Worm (Caenorhabditis elegans) whole organism, L1 larva: ENCODE results near the gene nhr-195.

Experiments
- C16A3.4 ChIP-seq: fragments of 150-350 bp; optimal IDR thresholded peaks from 2 replicates; lab custom pipeline; 2014; ENCODE audit warnings: missing biosample characterization, missing genetic modification characterization
- aly-2 ChIP-seq: fragments of 150-350 bp; optimal IDR thresholded peaks from 2 replicates; lab custom pipeline; 2014; ENCODE audit warnings: missing biosample characterization, missing genetic modification characterization
- ceh-8 ChIP-seq: fragments of 200-800 bp; sonication (Bioruptor generic); optimal IDR thresholded peaks from 2 replicates; lab custom pipeline; 2018; ENCODE audit warnings: mild to moderate bottlenecking, missing genetic modification characterization, moderate library complexity, missing compliant biosample characterization
- ceh-82 ChIP-seq, 3 experiments: fragments of 150-350 bp in 1 of 3; sonication (generic microtip) in 2 of 3; optimal IDR thresholded peaks; 2 replicates each; lab custom pipeline; 2014 to 2017; ENCODE audit warnings: missing biosample characterization in 3 of 3, missing genetic modification characterization in 3 of 3
- elt-3 ChIP-seq, 6 experiments: fragments of 150-350 bp in 1 of 6; sonication (generic microtip); optimal IDR thresholded peaks; 2 replicates each; lab custom pipeline; 2017 to 2018; ENCODE audit warnings: missing biosample characterization in 6 of 6, missing genetic modification characterization in 6 of 6, inconsistent platforms in 1 of 6
- isw-1 ChIP-seq: fragments of 200-800 bp; sonication (Bioruptor generic); IDR thresholded peaks from 2 replicates; pipeline ENCODE4 v1.3.6; 2022; ENCODE audit warnings: missing genetic modification characterization, missing compliant biosample characterization
- lin-15B ChIP-seq: fragments of 150-350 bp; sonication (generic microtip); optimal IDR thresholded peaks from 3 replicates; lab custom pipeline; 2014; ENCODE audit warnings: missing biosample characterization, missing genetic modification characterization
- lir-3 ChIP-seq: sonication (generic microtip); optimal IDR thresholded peaks from 2 replicates; lab custom pipeline; 2016; ENCODE audit warnings: mild to moderate bottlenecking, missing genetic modification characterization, moderate library complexity, missing compliant biosample characterization; ENCODE audit not compliant: poor library complexity
- lsy-2 ChIP-seq, 2 experiments: fragments of 150-350 bp; optimal IDR thresholded peaks; 2 replicates each; lab custom pipeline; 2014; ENCODE audit warnings: missing biosample characterization in 2 of 2, missing genetic modification characterization in 2 of 2
- nhr-12 ChIP-seq: sonication (generic microtip); optimal IDR thresholded peaks from 2 replicates; lab custom pipeline; 2017; ENCODE audit warnings: missing biosample characterization, missing genetic modification characterization
- snpc-4 ChIP-seq: fragments of 150-350 bp; optimal IDR thresholded peaks from 2 replicates; lab custom pipeline; 2014; ENCODE audit warnings: missing biosample characterization, missing genetic modification characterization
- sup-37 ChIP-seq: fragments of 200-800 bp; sonication (Bioruptor generic); optimal IDR thresholded peaks from 2 replicates; lab custom pipeline; 2018; ENCODE audit warnings: mild to moderate bottlenecking, missing genetic modification characterization, missing compliant biosample characterization
- unc-62 ChIP-seq: fragments of 150-350 bp; optimal IDR thresholded peaks from 2 replicates; lab custom pipeline; 2014; ENCODE audit warnings: missing biosample characterization, missing genetic modification reagents, missing genetic modification characterization
- ztf-11 ChIP-seq, 2 experiments: sonication (generic microtip); optimal IDR thresholded peaks; 2 replicates each; lab custom pipeline; 2016 to 2017; ENCODE audit warnings: missing genetic modification characterization in 2 of 2, missing biosample characterization in 1 of 2, missing compliant biosample characterization in 1 of 2

ce11 chrV:8927715-8928114, 44.5 kb downstream of the nhr-195 start:
- no peak for TF ChIP-seq isw-1
- no peak for TF ChIP-seq sup-37
- TF ChIP-seq aly-2 = no peak
- no peak for TF ChIP-seq nhr-12 (tag; lab: Kevin White, UChicago)
- TF ChIP-seq lir-3 (tag; lab: Kevin White, UChicago) = no peak
- TF ChIP-seq lin-15B = no peak
- no peak for TF ChIP-seq C16A3.4
- no peak for TF ChIP-seq ztf-11 (tag; optimal IDR thresholded peaks at IDR 0.05; lab: Kevin White, UChicago)
- no peak for TF ChIP-seq unc-62 (GFP tag; lab: Kevin White, UChicago)
- TF ChIP-seq elt-3 (tag; optimal IDR thresholded peaks at IDR 0.05; lab: Kevin White, UChicago) = no peak
- no peak for TF ChIP-seq lsy-2 (tag; optimal IDR thresholded peaks at IDR 0.05; lab: Kevin White, UChicago)
- TF ChIP-seq snpc-4 (tag; lab: Kevin White, UChicago) = no peak
- no peak for TF ChIP-seq ceh-82 (tag; optimal IDR thresholded peaks at IDR 0.05; lab: Kevin White, UChicago)
- no peak for TF ChIP-seq ceh-8 (GFP tag; lab: Kevin White, UChicago)
